Worm (Caenorhabditis elegans) whole organism, L1 larva: Measurements from ENCODE around the gene pdhb-1.

Experiments used
- C16A3.4 ChIP-seq: fragments of 150-350 bp; optimal IDR thresholded peaks from 2 replicates; lab custom pipeline; 2014; ENCODE audit warnings: missing biosample characterization, missing genetic modification characterization
- F16B12.6 ChIP-seq: fragments of 150-350 bp; optimal IDR thresholded peaks from 2 replicates; lab custom pipeline; 2014; ENCODE audit warnings: missing biosample characterization, missing genetic modification characterization
- Y116A8C.19 ChIP-seq: sonication (generic microtip); optimal IDR thresholded peaks from 2 replicates; lab custom pipeline; 2016; ENCODE audit warnings: missing compliant biosample characterization, missing genetic modification characterization, borderline replicate concordance
- aha-1 ChIP-seq: fragments of 150-350 bp; optimal IDR thresholded peaks from 2 replicates; lab custom pipeline; 2014; ENCODE audit warnings: missing biosample characterization, missing genetic modification characterization
- alr-1 ChIP-seq: fragments of 200-800 bp; sonication (Bioruptor generic); optimal IDR thresholded peaks from 2 replicates; lab custom pipeline; 2018; ENCODE audit warnings: borderline replicate concordance, mild to moderate bottlenecking, missing genetic modification characterization, missing compliant biosample characterization
- aly-2 ChIP-seq: fragments of 150-350 bp; optimal IDR thresholded peaks from 2 replicates; lab custom pipeline; 2014; ENCODE audit warnings: missing biosample characterization, missing genetic modification characterization
- ama-1 ChIP-seq: fragments of 150-350 bp; optimal IDR thresholded peaks from 2 replicates; lab custom pipeline; 2014
- blmp-1 ChIP-seq: fragments of 150-350 bp; optimal IDR thresholded peaks from 2 replicates; lab custom pipeline; 2014; ENCODE audit warnings: missing biosample characterization, missing genetic modification characterization
- ceh-63 ChIP-seq: fragments of 200-800 bp; sonication (Bioruptor generic); optimal IDR thresholded peaks from 2 replicates; lab custom pipeline; 2018; ENCODE audit warnings: mild to moderate bottlenecking, missing genetic modification characterization, missing compliant biosample characterization
- ceh-82 ChIP-seq, 3 experiments: fragments of 150-350 bp in 1 of 3; sonication (generic microtip) in 2 of 3; optimal IDR thresholded peaks; 2 replicates each; lab custom pipeline; 2014 to 2017; ENCODE audit warnings: missing biosample characterization in 3 of 3, missing genetic modification characterization in 3 of 3
- dpl-1 ChIP-seq, 3 experiments: fragments of 150-350 bp in 2 of 3; sonication (generic microtip) in 1 of 3; optimal IDR thresholded peaks; 2 replicates each; lab custom pipeline; 2014 to 2017; ENCODE audit warnings: missing biosample characterization in 3 of 3, missing genetic modification characterization in 3 of 3, missing genetic modification reagents in 3 of 3
- efl-1 ChIP-seq, 4 experiments: fragments of 150-350 bp; optimal IDR thresholded peaks in 3 of 4; peaks in 1 of 4; 1 replicate in 1 of 4; 2 replicates in 3 of 4; lab custom pipeline; 2014; ENCODE audit warnings: missing biosample characterization in 2 of 4, missing genetic modification characterization in 2 of 4, missing genetic modification reagents in 2 of 4
- efl-3 ChIP-seq: fragments of 200-800 bp; sonication (Bioruptor generic); optimal IDR thresholded peaks from 2 replicates; lab custom pipeline; 2018; ENCODE audit warnings: mild to moderate bottlenecking, missing genetic modification characterization, missing compliant biosample characterization
- egl-27 ChIP-seq, 2 experiments: fragments of 150-350 bp in 1 of 2; sonication (generic microtip); optimal IDR thresholded peaks; 3 replicates each; lab custom pipeline; 2017 to 2018; ENCODE audit warnings: missing biosample characterization in 2 of 2, missing genetic modification characterization in 2 of 2, missing genetic modification reagents in 2 of 2
- ets-5 ChIP-seq: fragments of 200-800 bp; sonication (Bioruptor generic); IDR thresholded peaks from 2 replicates; pipeline ENCODE4 v1.3.6; 2022; ENCODE audit warnings: missing genetic modification characterization, missing compliant biosample characterization
- fkh-10 ChIP-seq: sonication (generic microtip); optimal IDR thresholded peaks from 2 replicates; lab custom pipeline; 2017; ENCODE audit warnings: missing biosample characterization, missing genetic modification reagents, missing genetic modification characterization
- fkh-4 ChIP-seq: sonication (generic microtip); optimal IDR thresholded peaks from 2 replicates; lab custom pipeline; 2016; ENCODE audit warnings: missing compliant biosample characterization, missing genetic modification characterization, borderline replicate concordance
- grh-1 ChIP-seq: fragments of 200-800 bp; sonication (Bioruptor generic); IDR thresholded peaks from 2 replicates; pipeline ENCODE4 v1.3.6; 2022; ENCODE audit warnings: missing genetic modification reagents, missing genetic modification characterization, missing compliant biosample characterization
- irx-1 ChIP-seq: sonication (generic microtip); optimal IDR thresholded peaks from 2 replicates; lab custom pipeline; 2016; ENCODE audit warnings: missing genetic modification characterization, missing compliant biosample characterization
- isw-1 ChIP-seq: fragments of 200-800 bp; sonication (Bioruptor generic); IDR thresholded peaks from 2 replicates; pipeline ENCODE4 v1.3.6; 2022; ENCODE audit warnings: missing genetic modification characterization, missing compliant biosample characterization
- lin-14 ChIP-seq: fragments of 200-800 bp; sonication (Bioruptor generic); optimal IDR thresholded peaks from 2 replicates; lab custom pipeline; 2018; ENCODE audit warnings: mild to moderate bottlenecking, missing genetic modification characterization, moderate library complexity, missing compliant biosample characterization
- lin-15B ChIP-seq: fragments of 150-350 bp; sonication (generic microtip); optimal IDR thresholded peaks from 3 replicates; lab custom pipeline; 2014; ENCODE audit warnings: missing biosample characterization, missing genetic modification characterization
- lin-35 ChIP-seq, 2 experiments: fragments of 150-350 bp; optimal IDR thresholded peaks; 2 replicates each; lab custom pipeline; 2014; ENCODE audit warnings: missing biosample characterization in 2 of 2, missing genetic modification characterization in 2 of 2, missing genetic modification reagents in 2 of 2
- lin-39 ChIP-seq: fragments of 150-350 bp; optimal IDR thresholded peaks from 2 replicates; lab custom pipeline; 2014; ENCODE audit warnings: missing biosample characterization, missing genetic modification reagents, missing genetic modification characterization
- mab-9 ChIP-seq: fragments of 200-800 bp; sonication (Bioruptor generic); IDR thresholded peaks from 2 replicates; pipeline ENCODE4 v1.3.6; 2022; ENCODE audit warnings: missing genetic modification reagents, missing genetic modification characterization, missing compliant biosample characterization
- mdl-1 ChIP-seq, 2 experiments: fragments of 150-350 bp; optimal IDR thresholded peaks; 2 replicates each; lab custom pipeline; 2014 to 2017; ENCODE audit warnings: missing biosample characterization in 2 of 2, missing genetic modification characterization in 2 of 2, inconsistent platforms in 1 of 2
- mef-2 ChIP-seq: fragments of 150-350 bp; optimal IDR thresholded peaks from 2 replicates; lab custom pipeline; 2014; ENCODE audit warnings: missing biosample characterization, missing genetic modification characterization
- mep-1 ChIP-seq: fragments of 150-350 bp; optimal IDR thresholded peaks from 2 replicates; lab custom pipeline; 2014; ENCODE audit warnings: missing biosample characterization, missing genetic modification characterization
- nhr-11 ChIP-seq: fragments of 150-350 bp; optimal IDR thresholded peaks from 2 replicates; lab custom pipeline; 2014; ENCODE audit warnings: missing biosample characterization, missing genetic modification characterization
- nhr-12 ChIP-seq: sonication (generic microtip); optimal IDR thresholded peaks from 2 replicates; lab custom pipeline; 2017; ENCODE audit warnings: missing biosample characterization, missing genetic modification characterization
- nhr-19 ChIP-seq: fragments of 200-800 bp; sonication (Bioruptor generic); conservative IDR thresholded peaks from 2 replicates; pipeline ENCODE4 v1.3.6; 2022; ENCODE audit warnings: missing genetic modification characterization, missing compliant biosample characterization
- nhr-237 ChIP-seq: fragments of 150-350 bp; optimal IDR thresholded peaks from 2 replicates; lab custom pipeline; 2014; ENCODE audit warnings: missing biosample characterization, missing genetic modification characterization
- nhr-71 ChIP-seq: sonication (generic microtip); optimal IDR thresholded peaks from 2 replicates; lab custom pipeline; 2016; ENCODE audit warnings: mild to moderate bottlenecking, missing genetic modification characterization, moderate library complexity, missing compliant biosample characterization
- nhr-76 ChIP-seq: sonication (generic microtip); optimal IDR thresholded peaks from 2 replicates; lab custom pipeline; 2017; ENCODE audit warnings: missing biosample characterization, missing genetic modification characterization
- nhr-77 ChIP-seq: fragments of 150-350 bp; optimal IDR thresholded peaks from 2 replicates; lab custom pipeline; 2014; ENCODE audit warnings: missing biosample characterization, missing genetic modification characterization
- nhr-84 ChIP-seq: sonication (generic microtip); optimal IDR thresholded peaks from 2 replicates; lab custom pipeline; 2017; ENCODE audit warnings: missing biosample characterization, missing genetic modification characterization
- nhr-85 ChIP-seq: sonication (generic microtip); peaks from one replicate; lab custom pipeline; 2016; ENCODE audit warnings: missing genetic modification characterization, inconsistent platforms, missing compliant biosample characterization
- nhr-90 ChIP-seq: sonication (generic microtip); optimal IDR thresholded peaks from 2 replicates; lab custom pipeline; 2016; ENCODE audit warnings: mild to moderate bottlenecking, missing genetic modification characterization, missing compliant biosample characterization; ENCODE audit not compliant: poor library complexity
- pag-3 ChIP-seq: sonication (generic microtip); optimal IDR thresholded peaks from 2 replicates; lab custom pipeline; 2017; ENCODE audit warnings: missing genetic modification characterization, mild to moderate bottlenecking, missing compliant biosample characterization, antibody characterized with exemption, borderline replicate concordance; ENCODE audit not compliant: insufficient read depth
- rnt-1 ChIP-seq: sonication (generic microtip); optimal IDR thresholded peaks from 2 replicates; lab custom pipeline; 2016; ENCODE audit warnings: mild to moderate bottlenecking, missing genetic modification characterization, moderate library complexity, missing compliant biosample characterization
- skn-1 ChIP-seq: fragments of 150-350 bp; optimal IDR thresholded peaks from 2 replicates; lab custom pipeline; 2014; ENCODE audit warnings: missing biosample characterization, missing genetic modification characterization
- snpc-4 ChIP-seq: fragments of 150-350 bp; optimal IDR thresholded peaks from 2 replicates; lab custom pipeline; 2014; ENCODE audit warnings: missing biosample characterization, missing genetic modification characterization
- snu-23 ChIP-seq: sonication (generic microtip); optimal IDR thresholded peaks from 2 replicates; lab custom pipeline; 2016; ENCODE audit warnings: missing genetic modification characterization, missing compliant biosample characterization
- unc-130 ChIP-seq: fragments of 150-350 bp; optimal IDR thresholded peaks from 2 replicates; lab custom pipeline; 2017; ENCODE audit warnings: missing biosample characterization, missing genetic modification characterization, inconsistent platforms
- unc-30 ChIP-seq: sonication (generic microtip); optimal IDR thresholded peaks from 2 replicates; lab custom pipeline; 2017; ENCODE audit warnings: missing biosample characterization, missing genetic modification characterization
- unc-98 ChIP-seq: fragments of 200-800 bp; sonication (Bioruptor generic); IDR thresholded peaks from 2 replicates; pipeline ENCODE4 v1.3.6; 2022; ENCODE audit warnings: missing genetic modification characterization, missing compliant biosample characterization
- vab-15 ChIP-seq: sonication (generic microtip); optimal IDR thresholded peaks from 2 replicates; lab custom pipeline; 2017; ENCODE audit warnings: missing genotype, mild to moderate bottlenecking, missing genetic modification characterization, missing compliant biosample characterization
- xbp-1 ChIP-seq: sonication (generic microtip); optimal IDR thresholded peaks from 2 replicates; lab custom pipeline; 2016; ENCODE audit warnings: missing genetic modification characterization, missing compliant biosample characterization
- zag-1 ChIP-seq: fragments of 150-350 bp; optimal IDR thresholded peaks from 2 replicates; lab custom pipeline; 2014; ENCODE audit warnings: missing biosample characterization, missing genetic modification characterization
- zip-4 ChIP-seq: fragments of 200-800 bp; sonication (Bioruptor generic); optimal IDR thresholded peaks from 2 replicates; lab custom pipeline; 2018; ENCODE audit warnings: mild to moderate bottlenecking, missing genetic modification characterization, moderate library complexity, missing compliant biosample characterization
- ztf-4 ChIP-seq: fragments of 150-350 bp; optimal IDR thresholded peaks from 2 replicates; lab custom pipeline; 2014; ENCODE audit warnings: missing biosample characterization, missing genetic modification characterization

The pdhb-1 gene

ce11 chrIV:3384593-3384992, 14.9 kb upstream of the pdhb-1 start (continued):
- peak; percentile 90 for TF ChIP-seq isw-1
- no peak for TF ChIP-seq unc-30 (tag; lab: Kevin White, UChicago)
- peak; percentile 54 for TF ChIP-seq snpc-4
- peak; percentile 58 to 95 for TF ChIP-seq mdl-1 (tag; optimal IDR thresholded peaks at IDR 0.05; lab: Kevin White, UChicago)
- peak; percentile 92 for TF ChIP-seq grh-1 (GFP tag; lab: Robert Waterston, UW)
- TF ChIP-seq snu-23 (GFP tag; lab: Kevin White, UChicago) = peak; percentile 97
- no peak for TF ChIP-seq pag-3 (tag; lab: Kevin White, UChicago)
- TF ChIP-seq lin-15B (tag; lab: Kevin White, UChicago) = peak; percentile 67
- peak; percentile 93 to 96 for TF ChIP-seq efl-1 (optimal IDR thresholded peaks at IDR 0.05; lab: Kevin White, UChicago)
- TF ChIP-seq efl-1 (GFP tag; optimal IDR thresholded peaks at IDR 0.05 in 1 of 2; lab: Kevin White, UChicago) = peak; percentile 80 to 98
- TF ChIP-seq ztf-4 (tag; lab: Kevin White, UChicago) = peak; percentile 82
- peak; percentile 78 for TF ChIP-seq nhr-77 (tag; lab: Kevin White, UChicago)
- TF ChIP-seq nhr-12 (tag; lab: Kevin White, UChicago) = no peak
- no peak for TF ChIP-seq ama-1 (lab: Kevin White, UChicago)
- TF ChIP-seq blmp-1 (tag; lab: Kevin White, UChicago) = peak; percentile 99
- peak; percentile 90 for TF ChIP-seq fkh-10 (GFP tag; lab: Kevin White, UChicago)
- peak; percentile 86 for TF ChIP-seq nhr-11 (tag; lab: Kevin White, UChicago)
- TF ChIP-seq aly-2 = no peak
- peak; percentile 96 for TF ChIP-seq nhr-85 (tag; lab: Kevin White, UChicago)
- no peak for TF ChIP-seq vab-15 (tag; lab: Kevin White, UChicago)
- peak; percentile 86 for TF ChIP-seq irx-1 (tag; lab: Kevin White, UChicago)
- TF ChIP-seq rnt-1 = peak; percentile 92
- peak; percentile 49 for TF ChIP-seq fkh-4 (tag; lab: Kevin White, UChicago)
- TF ChIP-seq efl-3 (GFP tag; lab: Kevin White, UChicago) = no peak
- TF ChIP-seq unc-130 (tag; lab: Kevin White, UChicago) = no peak
- TF ChIP-seq unc-98 (GFP tag; lab: Robert Waterston, UW) = 0 out of 2 replicates have a peak, but pooled peaks have one; percentile 36
- TF ChIP-seq C16A3.4 (tag; lab: Kevin White, UChicago) = peak; percentile 65
- TF ChIP-seq F16B12.6 = peak; percentile 74
- peak; percentile 93 for TF ChIP-seq aha-1 (tag; lab: Kevin White, UChicago)
- peak; percentile 49 to 92 (median 82) for TF ChIP-seq ceh-82 (tag; optimal IDR thresholded peaks at IDR 0.05; lab: Kevin White, UChicago)
- TF ChIP-seq dpl-1 (GFP tag; optimal IDR thresholded peaks at IDR 0.05; lab: Kevin White, UChicago) = peak; percentile 81 to 83 (median 82)
- TF ChIP-seq zag-1 = no peak
- no peak for TF ChIP-seq alr-1 (tag; lab: Kevin White, UChicago)
- TF ChIP-seq nhr-71 (tag; lab: Kevin White, UChicago) = peak; percentile 98
- TF ChIP-seq zip-4 = peak; percentile 74
- TF ChIP-seq mep-1 = peak; percentile 89
- peak; percentile 83 for TF ChIP-seq skn-1 (tag; lab: Kevin White, UChicago)
- TF ChIP-seq nhr-237 = peak; percentile 11
- TF ChIP-seq nhr-19 (GFP tag; lab: Robert Waterston, UW) = peak; percentile 95
- TF ChIP-seq ceh-63 (GFP tag; lab: Kevin White, UChicago) = no peak
- TF ChIP-seq mef-2 (tag; lab: Kevin White, UChicago) = peak; percentile 41
- peak; percentile 86 to 89 for TF ChIP-seq lin-35 (GFP tag; optimal IDR thresholded peaks at IDR 0.05; lab: Kevin White, UChicago)
- no peak for TF ChIP-seq Y116A8C.19 (tag; lab: Kevin White, UChicago)
- peak; percentile 93 for TF ChIP-seq xbp-1 (tag; lab: Kevin White, UChicago)
- TF ChIP-seq nhr-76 = no peak
- no peak for TF ChIP-seq ets-5 (GFP tag; lab: Robert Waterston, UW)
- peak in 1 of 2 experiments; percentile 55 for TF ChIP-seq egl-27 (tag; optimal IDR thresholded peaks at IDR 0.05; lab: Kevin White, UChicago)
- TF ChIP-seq nhr-90 = peak; percentile 89
- peak; percentile 80 for TF ChIP-seq lin-39 (tag; lab: Kevin White, UChicago)
- no peak for TF ChIP-seq nhr-84 (tag; lab: Kevin White, UChicago)
- TF ChIP-seq mab-9 (GFP tag; lab: Robert Waterston, UW) = peak; percentile 92
- TF ChIP-seq lin-14 (GFP tag; lab: Kevin White, UChicago) = peak; percentile 98
